Fruit fly (Drosophila melanogaster): ENCODE measurements around the gene CG44000.

DNA sequence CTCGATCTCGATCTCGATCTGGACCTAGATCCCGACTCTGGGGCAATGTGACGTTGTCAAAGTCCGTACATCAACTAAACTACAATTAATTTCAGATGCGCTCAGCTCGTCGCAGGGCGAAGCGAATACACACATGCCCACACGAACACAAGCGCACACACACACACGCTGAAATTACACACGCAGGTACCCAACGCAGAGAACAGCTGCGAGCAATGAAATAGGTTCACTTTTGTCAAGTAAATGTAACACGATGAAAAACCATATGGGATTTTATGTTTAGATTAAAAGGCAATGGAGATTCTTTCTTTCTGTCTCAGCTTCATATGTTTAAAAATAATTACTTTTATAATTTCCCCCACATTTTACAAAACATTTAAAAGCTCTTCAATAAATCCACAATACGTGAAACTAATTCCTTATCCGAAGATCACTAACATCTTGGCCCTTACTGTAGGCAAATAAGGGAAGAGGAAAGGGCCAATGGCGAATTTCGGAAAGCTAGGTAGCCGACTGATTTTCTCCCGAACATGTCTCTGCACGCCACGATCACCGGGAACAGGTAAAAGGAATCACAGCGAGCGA is 42.7 kb upstream of the CG44000 start:
- no peak for TF ChIP-seq psq (optimal IDR thresholded peaks at IDR 0.05)
- no peak for TF ChIP-seq Myc (optimal IDR thresholded peaks at IDR 0.05)
- TF ChIP-seq h (optimal IDR thresholded peaks at IDR 0.05), result no peak
- no peak for TF ChIP-seq insv (optimal IDR thresholded peaks at IDR 0.05)

Data from Kc167 (cell line).